Fruit fly (Drosophila melanogaster): ENCODE data around the gene Dip-C.

The Dip-C gene

DNA sequence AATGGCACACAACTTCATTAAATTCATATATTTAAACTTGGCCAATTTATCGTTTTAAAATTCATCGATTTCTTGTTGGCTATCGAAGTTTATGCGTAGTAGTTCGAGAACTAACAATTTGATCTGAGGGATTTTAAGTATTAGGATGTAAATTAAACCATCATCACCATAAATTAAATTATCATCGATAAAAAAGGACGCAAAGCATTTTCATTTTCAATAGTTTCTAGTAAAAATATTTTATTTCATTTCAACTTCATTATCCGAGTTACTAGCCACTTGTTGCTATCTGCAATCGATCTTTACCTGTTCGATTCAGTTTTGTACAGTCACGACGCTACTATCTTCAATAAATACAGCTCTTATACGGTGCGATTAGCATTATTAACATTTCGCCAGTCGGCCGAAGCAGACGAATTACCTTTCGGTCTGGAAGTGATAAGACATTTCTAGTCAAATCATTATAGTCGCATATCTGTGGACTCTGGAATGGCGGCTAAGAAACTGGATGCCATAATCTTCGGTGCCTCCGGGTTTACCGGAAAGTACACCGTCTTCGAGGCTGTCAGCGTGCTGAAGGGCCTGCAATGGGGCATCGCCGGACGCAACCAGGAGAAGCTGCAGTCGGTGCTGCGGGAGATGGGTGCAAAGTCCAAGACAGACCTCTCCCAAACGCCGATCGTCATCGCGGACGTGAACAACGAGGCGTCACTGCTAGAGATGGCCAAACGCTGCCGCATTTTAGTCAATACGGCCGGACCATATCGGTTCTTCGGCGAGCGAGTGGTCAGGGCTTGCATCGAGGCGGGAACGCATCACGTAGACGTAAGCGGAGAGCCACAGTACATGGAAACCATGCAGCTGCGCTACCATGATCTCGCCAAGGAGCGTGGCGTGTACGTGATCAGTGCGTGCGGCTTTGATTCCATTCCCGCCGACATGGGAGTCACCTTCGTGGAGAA lies 7.0 kb downstream of the Dip-C start, which contains the start of gene CG5167 (continued):
- TF ChIP-seq CG4707 (GFP tag; optimal IDR thresholded peaks at IDR 0.05): no peak
- TF ChIP-seq CG13894 (tag; optimal IDR thresholded peaks at IDR 0.05): peak; percentile 13
- no peak for TF ChIP-seq disco-r (GFP tag; optimal IDR thresholded peaks at IDR 0.05)
- TF ChIP-seq CG15696 (tag; optimal IDR thresholded peaks at IDR 0.05): peak; percentile 39
- TF ChIP-seq CkIIα-i1 (GFP tag; IDR thresholded peaks at IDR 0.05): no peak
- no peak for TF ChIP-seq dati (GFP tag; IDR thresholded peaks at IDR 0.05)
- TF ChIP-seq pho (GFP tag; optimal IDR thresholded peaks at IDR 0.05): peak; percentile 18
- peak; percentile 52; the same call in 1 of the 2 replicates for TF ChIP-seq CG13287 (GFP tag; IDR thresholded peaks at IDR 0.05; ENCODE audit: partially characterized antibody)
- no peak for TF ChIP-seq cad (GFP tag; optimal IDR thresholded peaks at IDR 0.05)
- no peak for TF ChIP-seq tio (GFP tag; optimal IDR thresholded peaks at IDR 0.05)
- TF ChIP-seq YL-1 (GFP tag; optimal IDR thresholded peaks at IDR 0.05): no peak
- no peak for TF ChIP-seq run (tag; optimal IDR thresholded peaks at IDR 0.05)
- peak; percentile 56 for TF ChIP-seq grau (tag; optimal IDR thresholded peaks at IDR 0.05)
- TF ChIP-seq Fer3 (tag; optimal IDR thresholded peaks at IDR 0.05): peak; percentile 35
- peak; percentile 66 for TF ChIP-seq kah (GFP tag; optimal IDR thresholded peaks at IDR 0.05)
- TF ChIP-seq CG4360 (GFP tag; IDR thresholded peaks at IDR 0.05): no peak
- TF ChIP-seq CG18476 (GFP tag; optimal IDR thresholded peaks at IDR 0.05): no peak
- TF ChIP-seq CG2889 (GFP tag; IDR thresholded peaks at IDR 0.05): no peak
- TF ChIP-seq chn (GFP tag; optimal IDR thresholded peaks at IDR 0.05): no peak
- TF ChIP-seq CG1233 (GFP tag; optimal IDR thresholded peaks at IDR 0.05): no peak
- TF ChIP-seq Dll (GFP tag; IDR thresholded peaks at IDR 0.05; ENCODE audit: partially characterized antibody): peak; percentile 25; the same call in 1 of the 4 replicates
- no peak for TF ChIP-seq CG9609 (GFP tag; optimal IDR thresholded peaks at IDR 0.05)
- TF ChIP-seq Drgx (GFP tag; IDR thresholded peaks at IDR 0.05): peak; percentile 54; the same call in 1 of the 2 replicates
- TF ChIP-seq zfh1 (GFP tag; IDR thresholded peaks at IDR 0.05): no peak
- no peak for TF ChIP-seq dan (GFP tag; IDR thresholded peaks at IDR 0.05)
- TF ChIP-seq pb (GFP tag; optimal IDR thresholded peaks at IDR 0.05): no peak
- no peak for TF ChIP-seq NFAT (GFP tag; IDR thresholded peaks at IDR 0.05)
- no peak for TF ChIP-seq CG6854 (GFP tag; optimal IDR thresholded peaks at IDR 0.05)
- no peak for TF ChIP-seq Rx (GFP tag; IDR thresholded peaks at IDR 0.05)
- TF ChIP-seq Meics (GFP tag; optimal IDR thresholded peaks at IDR 0.05): peak; percentile 38
- peak; percentile 8; the same call in 1 of the 2 replicates for TF ChIP-seq CG4730 (GFP tag; IDR thresholded peaks at IDR 0.05)
- no peak for TF ChIP-seq CG32532 (GFP tag; IDR thresholded peaks at IDR 0.05)
- peak; percentile 67 for TF ChIP-seq CG18599 (GFP tag; optimal IDR thresholded peaks at IDR 0.05)
- TF ChIP-seq Dp (GFP tag; optimal IDR thresholded peaks at IDR 0.05): peak; percentile 45
- no peak; the same call in 1 of the 2 replicates for TF ChIP-seq chm (GFP tag; IDR thresholded peaks at IDR 0.05)
- TF ChIP-seq CG9932 (GFP tag; IDR thresholded peaks at IDR 0.05): no peak
- no peak for TF ChIP-seq ttk (GFP tag; IDR thresholded peaks at IDR 0.05)
- TF ChIP-seq CG15479 (GFP tag; optimal IDR thresholded peaks at IDR 0.05): no peak
- TF ChIP-seq CG11093 (GFP tag; IDR thresholded peaks at IDR 0.05): no peak
- no peak for TF ChIP-seq NK7.1 (GFP tag; optimal IDR thresholded peaks at IDR 0.05)
- no peak for TF ChIP-seq kay (GFP tag; optimal IDR thresholded peaks at IDR 0.05)
- no peak for TF ChIP-seq her (GFP tag; optimal IDR thresholded peaks at IDR 0.05)
- TF ChIP-seq CG11696 (GFP tag; IDR thresholded peaks at IDR 0.05): no peak
- peak; percentile 19 for TF ChIP-seq CG33557 (GFP tag; optimal IDR thresholded peaks at IDR 0.05)
- peak; percentile 6 for TF ChIP-seq caup (GFP tag; optimal IDR thresholded peaks at IDR 0.05; ENCODE audit: severe bottlenecking)
- no peak for TF ChIP-seq Atf6 (GFP tag; IDR thresholded peaks at IDR 0.05)
- no peak for TF ChIP-seq pan (optimal IDR thresholded peaks at IDR 0.05)
- TF ChIP-seq pan (GFP tag; optimal IDR thresholded peaks at IDR 0.05 in 1 of 2, IDR thresholded peaks at IDR 0.05 in 1 of 2): no peak
- TF ChIP-seq Dref (GFP tag; IDR thresholded peaks at IDR 0.05): peak; percentile 49
- TF ChIP-seq CG14667 (GFP tag; IDR thresholded peaks at IDR 0.05): no peak
